Worm (Caenorhabditis elegans) whole organism, midembryonic: ENCODE data around the gene col-145.

Experiments
- T22C8.4 ChIP-seq: fragments of 200-800 bp; sonication (Bioruptor generic); IDR thresholded peaks from 2 replicates; pipeline ENCODE4 v1.3.6; 2022; ENCODE audit warnings: missing genetic modification characterization, missing compliant biosample characterization
- cog-1 ChIP-seq: sonication (generic microtip); optimal IDR thresholded peaks from 2 replicates; lab custom pipeline; 2016; ENCODE audit warnings: missing genetic modification characterization, missing compliant biosample characterization
- flt-1 ChIP-seq: fragments of 200-800 bp; sonication (Bioruptor generic); IDR thresholded peaks from 2 replicates; pipeline ENCODE4 v1.3.6; 2022; ENCODE audit warnings: missing genetic modification characterization, missing compliant biosample characterization
- klf-2 ChIP-seq: fragments of 200-800 bp; sonication (Bioruptor generic); conservative IDR thresholded peaks from 2 replicates; pipeline ENCODE4 v1.3.6; 2022; ENCODE audit warnings: missing genetic modification reagents, missing genetic modification characterization, missing compliant biosample characterization
- med-1 ChIP-seq: sonication (generic microtip); optimal IDR thresholded peaks from 2 replicates; lab custom pipeline; 2017; ENCODE audit warnings: missing genetic modification characterization, mild to moderate bottlenecking, missing compliant biosample characterization, antibody characterized with exemption, missing genetic modification reagents; ENCODE audit not compliant: insufficient read depth
- tab-1 ChIP-seq: fragments of 200-800 bp; sonication (Bioruptor generic); IDR thresholded peaks from 2 replicates; pipeline ENCODE4 v1.3.6; 2022; ENCODE audit warnings: missing genetic modification characterization, missing compliant biosample characterization
- ztf-23 ChIP-seq: fragments of 200-800 bp; sonication (Bioruptor generic); IDR thresholded peaks from 2 replicates; pipeline ENCODE4 v1.3.6; 2022; ENCODE audit warnings: missing genetic modification reagents, missing genetic modification characterization, missing compliant biosample characterization
- ztf-29 ChIP-seq: fragments of 200-800 bp; sonication (Bioruptor generic); IDR thresholded peaks from 2 replicates; pipeline ENCODE4 v1.3.6; 2022; ENCODE audit warnings: missing genetic modification reagents, missing genetic modification characterization, missing compliant biosample characterization

- TF ChIP-seq klf-2 (GFP tag; lab: Robert Waterston, UW) (no peak), flt-1 (GFP tag; lab: Robert Waterston, UW) (no peak), T22C8.4 (GFP tag; lab: Robert Waterston, UW) (no peak), ztf-29 (no peak), cog-1 (tag; lab: Kevin White, UChicago) (no peak), tab-1 (GFP tag; lab: Robert Waterston, UW) (no peak), ztf-23 (GFP tag; lab: Robert Waterston, UW) (no peak), med-1 (GFP tag; lab: Kevin White, UChicago) (no peak)
Measured at ce11 chrV:9186028-9186427, 23.2 kb upstream of the col-145 start.
